Fruit fly (Drosophila melanogaster): ENCODE data around the gene CG12105.
A peak's percentile ranks its signal among the peaks of the same experiment; 100 is the strongest.

The CG12105 gene

DNA sequence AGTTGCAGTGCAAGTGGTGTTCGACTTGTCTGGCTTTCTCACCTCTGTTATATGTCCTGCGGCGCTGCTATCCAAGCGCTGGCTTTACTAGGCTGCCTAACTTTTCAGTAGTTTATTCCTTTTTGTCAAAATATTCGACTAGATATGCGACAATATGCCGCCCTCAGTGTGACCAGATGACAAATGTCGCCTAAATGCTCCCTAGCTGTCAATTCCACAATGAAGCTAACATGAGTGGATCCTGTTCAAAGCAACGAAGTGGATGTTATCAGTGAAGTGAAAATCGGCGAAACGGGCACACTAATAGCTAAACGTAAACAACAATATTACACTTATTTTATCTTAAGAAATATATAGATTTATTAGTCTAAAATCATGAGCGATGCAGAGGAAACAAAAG, 49.3 kb upstream of the CG12105 start, which contains the start of the genes Srrm234 and CG7974 (continued):
- TF ChIP-seq CG7839 (tag; optimal IDR thresholded peaks at IDR 0.05) = no peak
- no peak for TF ChIP-seq dati (GFP tag; IDR thresholded peaks at IDR 0.05)
- TF ChIP-seq CG15514 (GFP tag; optimal IDR thresholded peaks at IDR 0.05) = peak; percentile 93
- no peak for TF ChIP-seq GATAe (GFP tag; conservative IDR thresholded peaks at IDR 0.05)
- no peak for TF ChIP-seq Blimp-1 (GFP tag; optimal IDR thresholded peaks at IDR 0.05)
- TF ChIP-seq CG18764 (GFP tag; optimal IDR thresholded peaks at IDR 0.05) = no peak
- TF ChIP-seq disco-r (GFP tag; optimal IDR thresholded peaks at IDR 0.05) = no peak
- TF ChIP-seq toy (GFP tag; IDR thresholded peaks at IDR 0.05) = no peak
- TF ChIP-seq CG13296 (GFP tag; optimal IDR thresholded peaks at IDR 0.05) = no peak
- no peak for TF ChIP-seq Ada2b (GFP tag; IDR thresholded peaks at IDR 0.05)
- no peak for TF ChIP-seq odd (GFP tag; optimal IDR thresholded peaks at IDR 0.05)
- peak; percentile 12 for TF ChIP-seq Fer1 (GFP tag; optimal IDR thresholded peaks at IDR 0.05)
- TF ChIP-seq CG17186 (GFP tag; optimal IDR thresholded peaks at IDR 0.05) = no peak
- peak; percentile 51; the same call in 1 of the 3 replicates for TF ChIP-seq Opbp (GFP tag; IDR thresholded peaks at IDR 0.05; ENCODE audit: partially characterized antibody)
- no peak for TF ChIP-seq Gug (GFP tag; IDR thresholded peaks at IDR 0.05)
- no peak for TF ChIP-seq CG2120 (GFP tag; optimal IDR thresholded peaks at IDR 0.05)
- no peak for TF ChIP-seq CG2199 (GFP tag; IDR thresholded peaks at IDR 0.05)
- TF ChIP-seq CG10267 (tag; optimal IDR thresholded peaks at IDR 0.05) = peak; percentile 37
- no peak for TF ChIP-seq CG16815 (GFP tag; optimal IDR thresholded peaks at IDR 0.05)
- no peak for TF ChIP-seq tio (GFP tag; optimal IDR thresholded peaks at IDR 0.05)
- 0 out of 3 replicates have a peak, but pooled peaks have one; percentile 11 for TF ChIP-seq knrl (GFP tag; IDR thresholded peaks at IDR 0.05; ENCODE audit: partially characterized antibody)
- no peak for TF ChIP-seq CG15696 (tag; optimal IDR thresholded peaks at IDR 0.05)
- TF ChIP-seq CG17361 (GFP tag; IDR thresholded peaks at IDR 0.05) = no peak
- TF ChIP-seq bigmax (GFP tag; optimal IDR thresholded peaks at IDR 0.05) = peak; percentile 46
- TF ChIP-seq CG17359 (tag; optimal IDR thresholded peaks at IDR 0.05) = no peak
- no peak for TF ChIP-seq CG13775 (GFP tag; optimal IDR thresholded peaks at IDR 0.05)
- no peak for TF ChIP-seq Eip74EF (GFP tag; optimal IDR thresholded peaks at IDR 0.05)
- no peak for TF ChIP-seq ham (GFP tag; IDR thresholded peaks at IDR 0.05)
- TF ChIP-seq CG4282 (GFP tag; optimal IDR thresholded peaks at IDR 0.05) = no peak
- TF ChIP-seq CG10979 (tag; optimal IDR thresholded peaks at IDR 0.05) = peak; percentile 6
- no peak for TF ChIP-seq en (GFP tag; optimal IDR thresholded peaks at IDR 0.05)
- TF ChIP-seq fd3F (GFP tag; optimal IDR thresholded peaks at IDR 0.05) = no peak
- no peak for TF ChIP-seq B-H2 (GFP tag; optimal IDR thresholded peaks at IDR 0.05)
- no peak for TF ChIP-seq CG13894 (tag; optimal IDR thresholded peaks at IDR 0.05)
- TF ChIP-seq CG9609 (GFP tag; optimal IDR thresholded peaks at IDR 0.05) = no peak
- TF ChIP-seq Mad (GFP tag; optimal IDR thresholded peaks at IDR 0.05) = no peak
- TF ChIP-seq BEAF-32 (GFP tag; optimal IDR thresholded peaks at IDR 0.05) = peak; percentile 18
- TF ChIP-seq Hr51 (GFP tag; optimal IDR thresholded peaks at IDR 0.05) = no peak
- TF ChIP-seq CG10654 (GFP tag; optimal IDR thresholded peaks at IDR 0.05) = no peak
- no peak for TF ChIP-seq Jarid2 (GFP tag; optimal IDR thresholded peaks at IDR 0.05)
- no peak for TF ChIP-seq CG14965 (GFP tag; optimal IDR thresholded peaks at IDR 0.05; ENCODE audit: borderline replicate concordance)
- TF ChIP-seq CG4360 (GFP tag; IDR thresholded peaks at IDR 0.05) = no peak
- TF ChIP-seq CG7357 (GFP tag; IDR thresholded peaks at IDR 0.05) = no peak
- no peak for TF ChIP-seq prd (optimal IDR thresholded peaks at IDR 0.05)
- no peak for TF ChIP-seq prd (GFP tag; IDR thresholded peaks at IDR 0.05)
- TF ChIP-seq CG17829 (tag; optimal IDR thresholded peaks at IDR 0.05) = peak; percentile 27
- peak; percentile 2 for TF ChIP-seq CG17912 (GFP tag; optimal IDR thresholded peaks at IDR 0.05)
- no peak for TF ChIP-seq unpg (GFP tag; optimal IDR thresholded peaks at IDR 0.05)
- peak; percentile 78 for TF ChIP-seq Med (GFP tag)
- no peak for TF ChIP-seq hkb (optimal IDR thresholded peaks at IDR 0.05)
- 0 out of 2 replicates have a peak, but pooled peaks have one; percentile 25 for TF ChIP-seq hkb (GFP tag; IDR thresholded peaks at IDR 0.05)
